Worm (Caenorhabditis elegans): ENCODE results near the gene H37A05.4.

ce11 chrV:13658577-13658976, 9.0 kb upstream of the H37A05.4 start:
- TF ChIP-seq aly-1 (tag; optimal IDR thresholded peaks at IDR 0.05), result no peak
- TF ChIP-seq sea-1 (GFP tag; conservative IDR thresholded peaks at IDR 0.05), result no peak
- TF ChIP-seq ama-1 (optimal IDR thresholded peaks at IDR 0.05), result no peak
- no peak for TF ChIP-seq hmg-4 (GFP tag; optimal IDR thresholded peaks at IDR 0.05)
- TF ChIP-seq tbx-11 (GFP tag; IDR thresholded peaks at IDR 0.05), result no peak
- TF ChIP-seq B0310.2 (tag; optimal IDR thresholded peaks at IDR 0.05), result no peak
